Fruit fly (Drosophila melanogaster): Measurements from ENCODE around the gene Ugt37A1.

The Ugt37A1 gene

dm6 chr2L:20399239-20399638, 25.3 kb upstream of the Ugt37A1 start (continued):
- no peak for TF ChIP-seq odd (GFP tag; optimal IDR thresholded peaks at IDR 0.05)
- TF ChIP-seq Rfx (GFP tag; IDR thresholded peaks at IDR 0.05) = peak; percentile 40; the same call in 1 of the 2 replicates
- TF ChIP-seq crp (GFP tag; optimal IDR thresholded peaks at IDR 0.05) = no peak
- TF ChIP-seq gro (GFP tag; optimal IDR thresholded peaks at IDR 0.05) = peak; percentile 38
- TF ChIP-seq CG9817 (tag; optimal IDR thresholded peaks at IDR 0.05) = no peak
- peak; percentile 6 for TF ChIP-seq CG34376 (GFP tag; optimal IDR thresholded peaks at IDR 0.05)
- peak; percentile 1 for TF ChIP-seq gsb-n (tag; optimal IDR thresholded peaks at IDR 0.05)
- no peak for TF ChIP-seq CG17186 (GFP tag; optimal IDR thresholded peaks at IDR 0.05)
- TF ChIP-seq CTCF (GFP tag; optimal IDR thresholded peaks at IDR 0.05) = no peak
- no peak for TF ChIP-seq klu (GFP tag; IDR thresholded peaks at IDR 0.05)
- no peak for TF ChIP-seq so (GFP tag; IDR thresholded peaks at IDR 0.05)
- TF ChIP-seq ham (GFP tag; IDR thresholded peaks at IDR 0.05) = no peak
- peak; percentile 2 for TF ChIP-seq CG2120 (GFP tag; optimal IDR thresholded peaks at IDR 0.05)
- peak; percentile 35 for TF ChIP-seq lab (GFP tag; optimal IDR thresholded peaks at IDR 0.05)
- TF ChIP-seq CG10366 (GFP tag; IDR thresholded peaks at IDR 0.05) = no peak
- TF ChIP-seq Eip74EF (GFP tag; optimal IDR thresholded peaks at IDR 0.05) = no peak
- peak; percentile 55; the same call in 1 of the 2 replicates for TF ChIP-seq Bgb (GFP tag; IDR thresholded peaks at IDR 0.05; ENCODE audit: partially characterized antibody)
- no peak for TF ChIP-seq CG8944 (GFP tag; optimal IDR thresholded peaks at IDR 0.05)
- no peak for TF ChIP-seq CG11696 (GFP tag; IDR thresholded peaks at IDR 0.05)
- no peak for TF ChIP-seq Asciz (GFP tag; optimal IDR thresholded peaks at IDR 0.05)
- TF ChIP-seq Atf-2 (GFP tag; optimal IDR thresholded peaks at IDR 0.05) = no peak
- TF ChIP-seq CG7372 (GFP tag; IDR thresholded peaks at IDR 0.05) = peak; percentile 78
- TF ChIP-seq en (GFP tag; optimal IDR thresholded peaks at IDR 0.05) = no peak
- no peak for TF ChIP-seq CG12155 (GFP tag; optimal IDR thresholded peaks at IDR 0.05)
- TF ChIP-seq CG11085 (GFP tag; IDR thresholded peaks at IDR 0.05) = no peak
- TF ChIP-seq Hr78 (GFP tag; optimal IDR thresholded peaks at IDR 0.05) = peak in 1 of 2 experiments; percentile 20
- TF ChIP-seq Adf1 (GFP tag; IDR thresholded peaks at IDR 0.05) = peak; percentile 12; the same call in 1 of the 2 replicates
- TF ChIP-seq CG12071 (GFP tag; optimal IDR thresholded peaks at IDR 0.05) = peak; percentile 45
- no peak for TF ChIP-seq hkb (optimal IDR thresholded peaks at IDR 0.05)
- TF ChIP-seq hkb (GFP tag; IDR thresholded peaks at IDR 0.05) = peak; percentile 21; the same call in 1 of the 2 replicates
- TF ChIP-seq Dfd (GFP tag; optimal IDR thresholded peaks at IDR 0.05) = no peak
- no peak for TF ChIP-seq bowl (GFP tag; IDR thresholded peaks at IDR 0.05)
- TF ChIP-seq Lpt (GFP tag; optimal IDR thresholded peaks at IDR 0.05) = no peak
- 0 out of 3 replicates have a peak, but pooled peaks have one; percentile 32 for TF ChIP-seq Dbx (GFP tag; IDR thresholded peaks at IDR 0.05)
- TF ChIP-seq CG13123 (GFP tag; optimal IDR thresholded peaks at IDR 0.05) = no peak
- no peak for TF ChIP-seq phol (tag; optimal IDR thresholded peaks at IDR 0.05)
- TF ChIP-seq Stat92E (GFP tag; optimal IDR thresholded peaks at IDR 0.05) = no peak
- TF ChIP-seq chinmo (GFP tag; IDR thresholded peaks at IDR 0.05; ENCODE audit: partially characterized antibody) = peak; percentile 61; the same call in 1 of the 4 replicates

- TF ChIP-seq inv (GFP tag; IDR thresholded peaks at IDR 0.05; ENCODE audit: partially characterized antibody) = no peak
- no peak for TF ChIP-seq dm (GFP tag; optimal IDR thresholded peaks at IDR 0.05)
- no peak for TF ChIP-seq Chrac-16 (GFP tag; optimal IDR thresholded peaks at IDR 0.05)
- peak; percentile 87 for TF ChIP-seq exex (tag; optimal IDR thresholded peaks at IDR 0.05)
- peak; percentile 8 for TF ChIP-seq Hmr (GFP tag; optimal IDR thresholded peaks at IDR 0.05)
- TF ChIP-seq her (GFP tag; optimal IDR thresholded peaks at IDR 0.05) = no peak
- no peak for TF ChIP-seq CG6175 (GFP tag; IDR thresholded peaks at IDR 0.05)
- TF ChIP-seq gce (GFP tag; IDR thresholded peaks at IDR 0.05) = no peak
- no peak for TF ChIP-seq kni (GFP tag; optimal IDR thresholded peaks at IDR 0.05)
- no peak for TF ChIP-seq CG32532 (GFP tag; IDR thresholded peaks at IDR 0.05)
- peak; percentile 54 for TF ChIP-seq sug (tag; optimal IDR thresholded peaks at IDR 0.05)
- no peak for TF ChIP-seq CG14014 (GFP tag; IDR thresholded peaks at IDR 0.05)
- TF ChIP-seq grn (GFP tag; optimal IDR thresholded peaks at IDR 0.05) = peak; percentile 86
- TF ChIP-seq Atf6 (GFP tag; IDR thresholded peaks at IDR 0.05) = no peak
- TF ChIP-seq pnt (GFP tag; optimal IDR thresholded peaks at IDR 0.05) = no peak
- TF ChIP-seq CG2120 (GFP tag; optimal IDR thresholded peaks at IDR 0.05) = no peak
- TF ChIP-seq Fer3 (tag; optimal IDR thresholded peaks at IDR 0.05) = no peak
Measured at dm6 chr2L:20397032-20397431, 23.1 kb upstream of the Ugt37A1 start.

Measured in whole organism, embryonic.